Worm (Caenorhabditis elegans) whole organism, young adult: Measurements from ENCODE around the gene col-187.

ENCODE experiments used
- K11D2.4 ChIP-seq: fragments of 200-800 bp; sonication (Bioruptor generic); IDR thresholded peaks from 2 replicates; pipeline ENCODE4 v1.3.6; 2022; ENCODE audit warnings: missing genetic modification reagents, missing genetic modification characterization, missing compliant biosample characterization
- efl-1 ChIP-seq: fragments of 150-350 bp; optimal IDR thresholded peaks from 2 replicates; lab custom pipeline; 2014; ENCODE audit warnings: missing biosample characterization, missing genetic modification reagents, missing genetic modification characterization
- lin-54 ChIP-seq: fragments of 200-800 bp; sonication (Bioruptor generic); optimal IDR thresholded peaks from 2 replicates; lab custom pipeline; 2018; ENCODE audit warnings: mild to moderate bottlenecking, missing genetic modification characterization, missing compliant biosample characterization
- tlf-1 ChIP-seq: fragments of 200-800 bp; sonication (Bioruptor generic); optimal IDR thresholded peaks from 2 replicates; lab custom pipeline; 2018; ENCODE audit warnings: mild to moderate bottlenecking, missing genetic modification characterization, missing compliant biosample characterization

DNA sequence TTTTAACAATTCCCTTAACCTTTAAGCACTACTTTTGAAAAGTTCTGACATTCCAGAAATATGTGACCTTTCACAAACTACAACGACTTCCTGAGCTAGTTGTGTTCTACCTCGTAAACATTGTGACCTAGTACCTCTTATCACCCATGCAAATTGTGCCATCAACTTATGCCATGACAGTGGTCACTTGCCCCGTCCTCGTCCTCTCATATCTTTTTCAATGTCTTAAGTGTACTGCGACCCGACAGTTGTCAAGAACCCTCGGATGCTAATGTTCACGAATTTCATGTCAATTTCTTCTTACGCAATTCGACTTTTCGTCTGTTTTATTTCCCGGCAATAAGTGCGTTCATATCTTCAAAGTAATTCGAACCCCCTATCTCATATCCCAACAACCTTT is 15.1 kb downstream of the col-187 start:
- no peak for TF ChIP-seq tlf-1
- no peak for TF ChIP-seq K11D2.4 (GFP tag; lab: Robert Waterston, UW)
- TF ChIP-seq efl-1 (GFP tag; lab: Kevin White, UChicago), result no peak
- no peak for TF ChIP-seq lin-54 (GFP tag; lab: Kevin White, UChicago)
